Worm (Caenorhabditis elegans): ENCODE data around the gene folt-2.

The folt-2 gene

DNA sequence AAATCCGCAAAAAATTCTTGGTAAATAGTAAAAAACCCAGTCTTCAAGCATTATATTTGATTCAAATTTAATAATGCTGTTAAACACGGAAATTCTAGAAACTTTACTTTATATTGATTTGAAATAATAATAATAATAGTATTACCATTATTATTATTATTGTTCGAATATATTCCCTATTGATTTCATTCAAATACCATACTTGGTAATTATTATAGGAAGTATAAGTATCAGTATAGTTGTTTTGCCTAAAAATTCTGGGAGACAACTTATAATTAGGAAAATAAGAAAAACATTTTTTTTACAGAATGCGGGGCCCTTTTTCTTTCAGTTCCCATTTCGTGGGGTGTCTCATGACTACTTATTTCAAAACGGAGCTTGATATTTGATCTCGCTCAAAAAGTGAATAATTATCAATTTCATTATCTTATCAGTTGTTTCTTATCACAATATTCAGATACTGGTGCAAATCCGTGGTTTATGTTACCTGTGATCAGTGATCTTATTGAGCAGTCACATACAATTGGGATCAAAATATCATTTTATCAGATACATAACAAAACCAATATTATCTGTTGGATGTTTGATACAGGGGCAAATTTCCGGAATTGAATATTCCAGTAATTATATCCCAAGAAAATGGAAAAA, 27.0 kb downstream of the folt-2 start, which contains the start of gene srj-49:
Gene srj-49, minus strand, starts transcription at position 51 of the 648 bp plus-strand sequence.
- TF ChIP-seq daf-16 (GFP tag; optimal IDR thresholded peaks at IDR 0.05): no peak
- TF ChIP-seq daf-16 (tag; optimal IDR thresholded peaks at IDR 0.05): peak; percentile 56
- peak; percentile 74 for TF ChIP-seq pqm-1 (tag; optimal IDR thresholded peaks at IDR 0.05)
- peak; percentile 68 for TF ChIP-seq nhr-28 (tag; optimal IDR thresholded peaks at IDR 0.05)
- peak; percentile 91 for TF ChIP-seq dmd-6 (GFP tag; IDR thresholded peaks at IDR 0.05)
- TF ChIP-seq nhr-102 (tag; optimal IDR thresholded peaks at IDR 0.05): no peak
- TF ChIP-seq set-16 (GFP tag; IDR thresholded peaks at IDR 0.05): no peak

DNA sequence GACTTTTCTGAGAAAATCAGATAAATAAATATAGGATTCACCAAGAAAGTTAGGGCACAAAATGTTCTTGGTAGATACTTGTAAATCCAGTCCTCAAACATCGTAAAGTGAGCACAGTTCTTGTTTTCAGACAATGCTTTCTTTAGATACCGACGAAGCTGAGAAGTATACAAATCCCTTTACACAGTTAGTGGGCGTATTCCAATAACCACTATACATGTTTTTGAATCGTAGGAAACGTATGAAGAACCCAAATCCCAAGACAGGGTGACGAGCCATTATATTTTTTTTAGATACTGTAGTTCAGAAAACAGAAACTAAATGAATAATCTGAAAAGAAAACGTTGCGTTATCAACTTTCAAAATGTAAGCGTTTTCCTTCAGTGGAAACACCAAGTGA, 29.6 kb downstream of the folt-2 start, which contains the start of gene srj-44:
Gene srj-44, minus strand, starts transcription at position 101 of the 400 bp plus-strand sequence.
- no peak for TF ChIP-seq daf-8 (GFP tag; IDR thresholded peaks at IDR 0.05)
- no peak for TF ChIP-seq spr-1 (tag; optimal IDR thresholded peaks at IDR 0.05)
- no peak for TF ChIP-seq daf-12 (tag; optimal IDR thresholded peaks at IDR 0.05)
- no peak for TF ChIP-seq hlh-30 (tag; optimal IDR thresholded peaks at IDR 0.05; ENCODE audit: insufficient read depth)
- TF ChIP-seq mxl-2 (GFP tag; conservative IDR thresholded peaks at IDR 0.05): no peak
- no peak for TF ChIP-seq nhr-237 (tag; optimal IDR thresholded peaks at IDR 0.05)
- TF ChIP-seq php-3 (GFP tag; IDR thresholded peaks at IDR 0.05): no peak
- TF ChIP-seq dmd-6 (GFP tag; IDR thresholded peaks at IDR 0.05): no peak
- no peak for TF ChIP-seq F26F4.8 (GFP tag; conservative IDR thresholded peaks at IDR 0.05)
- no peak for TF ChIP-seq hif-1 (tag; optimal IDR thresholded peaks at IDR 0.05)
- no peak for TF ChIP-seq daf-16 (GFP tag; optimal IDR thresholded peaks at IDR 0.05)
- no peak for TF ChIP-seq daf-16 (tag; optimal IDR thresholded peaks at IDR 0.05)
- TF ChIP-seq pha-4 (GFP tag; IDR thresholded peaks at IDR 0.05): no peak
- no peak for TF ChIP-seq pha-4 (tag; optimal IDR thresholded peaks at IDR 0.05)
- TF ChIP-seq F10B5.3 (tag; optimal IDR thresholded peaks at IDR 0.05): no peak
- TF ChIP-seq Y75B8A.6 (GFP tag; IDR thresholded peaks at IDR 0.05): no peak
- no peak for TF ChIP-seq ceh-28 (tag; optimal IDR thresholded peaks at IDR 0.05)
- no peak for TF ChIP-seq zfp-2 (tag; optimal IDR thresholded peaks at IDR 0.05)

DNA sequence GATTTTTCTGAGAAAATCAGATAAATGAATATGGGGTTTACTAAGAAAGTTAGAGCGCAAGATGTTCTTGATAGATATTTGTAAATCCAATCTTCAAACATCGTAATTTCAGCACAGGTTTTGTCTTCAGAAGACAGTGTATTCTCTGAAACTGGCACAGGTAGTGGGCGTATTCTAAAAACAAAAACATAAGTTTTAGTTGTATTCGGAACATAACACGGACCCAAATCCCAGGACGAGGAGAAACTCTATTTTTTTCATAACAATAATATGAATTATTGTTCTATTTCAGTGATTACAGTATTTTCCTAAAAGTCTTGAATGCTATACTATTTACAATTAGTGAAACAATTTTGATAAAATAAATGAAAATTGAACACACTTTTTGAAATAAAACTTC, 38.9 kb downstream of the folt-2 start, which contains the start of gene srj-45:
Gene srj-45, minus strand, starts transcription at position 101 of the 400 bp plus-strand sequence.
- TF ChIP-seq nhr-11 (tag; optimal IDR thresholded peaks at IDR 0.05): no peak
- TF ChIP-seq lsy-2 (tag; optimal IDR thresholded peaks at IDR 0.05): no peak
- no peak for TF ChIP-seq nhr-6 (tag; optimal IDR thresholded peaks at IDR 0.05)
- TF ChIP-seq hif-1 (tag; optimal IDR thresholded peaks at IDR 0.05): no peak
- no peak for TF ChIP-seq F10B5.3 (tag; optimal IDR thresholded peaks at IDR 0.05)
- TF ChIP-seq egl-43 (GFP tag; IDR thresholded peaks at IDR 0.05): no peak
- no peak for TF ChIP-seq attf-4 (tag; optimal IDR thresholded peaks at IDR 0.05)
- TF ChIP-seq nhr-77 (tag; optimal IDR thresholded peaks at IDR 0.05): no peak

DNA sequence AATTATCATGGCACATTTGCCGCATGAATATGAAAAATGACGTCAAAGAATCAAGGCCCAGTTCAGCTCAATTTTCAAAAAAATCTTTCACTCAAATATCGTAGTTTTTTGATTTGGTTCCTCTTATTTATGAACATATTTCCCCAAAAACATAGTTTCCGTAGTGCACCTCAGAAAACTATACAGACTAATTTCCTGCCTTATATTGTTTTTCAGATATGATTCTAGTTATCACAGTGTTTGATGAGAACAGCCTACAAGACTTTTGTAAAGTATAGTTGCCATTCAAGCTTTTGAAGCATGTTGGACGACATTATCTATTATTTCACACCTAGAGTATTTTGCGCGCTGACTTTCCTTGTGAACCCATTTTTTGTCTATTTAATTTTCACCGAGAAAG, 42.7 kb downstream of the folt-2 start, which contains the start of gene srj-50:
Gene srj-50, plus strand, starts transcription at position 301 of the 400 bp plus-strand sequence.
- TF ChIP-seq R02D3.7 (tag; optimal IDR thresholded peaks at IDR 0.05): no peak
- no peak for TF ChIP-seq dmd-8 (GFP tag; IDR thresholded peaks at IDR 0.05)
- TF ChIP-seq rbr-2 (tag; optimal IDR thresholded peaks at IDR 0.05): no peak
- TF ChIP-seq lim-7 (GFP tag; IDR thresholded peaks at IDR 0.05): no peak
- no peak for TF ChIP-seq F26F4.8 (GFP tag; conservative IDR thresholded peaks at IDR 0.05)
- no peak for TF ChIP-seq spr-1 (tag; optimal IDR thresholded peaks at IDR 0.05)
- TF ChIP-seq snpc-1.2 (GFP tag; IDR thresholded peaks at IDR 0.05): no peak

DNA sequence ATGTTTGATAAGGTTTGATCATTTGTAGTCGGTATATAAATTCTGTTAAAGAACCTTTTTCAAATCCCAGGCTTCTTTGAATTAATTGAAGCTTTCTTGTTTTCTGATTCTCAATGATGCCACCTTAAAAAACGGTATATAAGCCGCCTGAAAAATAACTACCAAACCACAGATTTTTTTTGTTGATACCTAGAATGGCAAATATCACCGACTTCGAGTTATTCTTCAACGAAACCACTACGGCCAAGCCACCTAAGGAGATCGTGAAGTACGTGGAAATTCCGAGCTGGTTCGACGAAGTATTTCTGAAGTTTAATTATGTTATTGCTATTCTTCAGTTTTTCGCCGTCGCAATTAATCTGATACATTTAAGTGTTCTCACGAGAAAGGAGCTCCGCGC, 44.6 kb downstream of the folt-2 start, which contains the start of gene srw-2:
Gene srw-2, plus strand, starts transcription at position 62 of the 400 bp plus-strand sequence.
- no peak for TF ChIP-seq nhr-25 (tag; optimal IDR thresholded peaks at IDR 0.05; ENCODE audit: borderline replicate concordance, insufficient read depth)
- peak in 1 of 2 experiments; percentile 90 for TF ChIP-seq unc-62 (GFP tag; optimal IDR thresholded peaks at IDR 0.05 in 1 of 2)
- TF ChIP-seq unc-62 (tag; optimal IDR thresholded peaks at IDR 0.05): no peak
- TF ChIP-seq ztf-7 (tag; optimal IDR thresholded peaks at IDR 0.05): no peak

All from whole organism, L4 larva.